Worm (Caenorhabditis elegans): ENCODE measurements around the gene Y76B12C.4.

Gene Y76B12C.4

ce11 chrIV:1972271-1972670 lies at the start of gene Y76B12C.4:
Gene Y76B12C.4 (minus strand): TSS chrIV:1972371.
- TF ChIP-seq Y55F3AM.14 (GFP tag; optimal IDR thresholded peaks at IDR 0.05) = no peak
- no peak for TF ChIP-seq aly-2 (tag; optimal IDR thresholded peaks at IDR 0.05)
- TF ChIP-seq blmp-1 (tag; optimal IDR thresholded peaks at IDR 0.05; ENCODE audit: insufficient read depth) = no peak
- no peak for TF ChIP-seq snpc-4 (tag; optimal IDR thresholded peaks at IDR 0.05)
- TF ChIP-seq elt-1 (tag; optimal IDR thresholded peaks at IDR 0.05) = no peak
- no peak for TF ChIP-seq lin-13 (GFP tag; optimal IDR thresholded peaks at IDR 0.05)
- TF ChIP-seq nhr-237 (tag; optimal IDR thresholded peaks at IDR 0.05) = no peak
- no peak for TF ChIP-seq lsy-2 (tag; optimal IDR thresholded peaks at IDR 0.05)
- no peak for TF ChIP-seq ztf-11 (tag; optimal IDR thresholded peaks at IDR 0.05)
- no peak for TF ChIP-seq F13H6.1 (tag; optimal IDR thresholded peaks at IDR 0.05)
- TF ChIP-seq mab-5 (tag; optimal IDR thresholded peaks at IDR 0.05) = no peak
- TF ChIP-seq lin-11 (tag; optimal IDR thresholded peaks at IDR 0.05) = no peak
- no peak for TF ChIP-seq nhr-6 (tag; optimal IDR thresholded peaks at IDR 0.05)

- TF ChIP-seq snpc-4 (tag; optimal IDR thresholded peaks at IDR 0.05) = no peak
- no peak for TF ChIP-seq nhr-6 (tag; optimal IDR thresholded peaks at IDR 0.05)
- no peak for TF ChIP-seq nhr-11 (tag; optimal IDR thresholded peaks at IDR 0.05)
- TF ChIP-seq ZK546.5 (tag; optimal IDR thresholded peaks at IDR 0.05) = no peak
- TF ChIP-seq ama-1 (optimal IDR thresholded peaks at IDR 0.05) = no peak
- no peak for TF ChIP-seq fos-1 (tag; optimal IDR thresholded peaks at IDR 0.05)
- TF ChIP-seq zag-1 (tag; optimal IDR thresholded peaks at IDR 0.05) = no peak
- TF ChIP-seq nhr-237 (tag; optimal IDR thresholded peaks at IDR 0.05) = no peak
- TF ChIP-seq egl-27 (tag; optimal IDR thresholded peaks at IDR 0.05) = no peak
- no peak for TF ChIP-seq lin-11 (tag; optimal IDR thresholded peaks at IDR 0.05)
- TF ChIP-seq ztf-1 (GFP tag; conservative IDR thresholded peaks at IDR 0.05) = no peak
- TF ChIP-seq ztf-11 (tag; optimal IDR thresholded peaks at IDR 0.05) = no peak
- no peak for TF ChIP-seq lin-39 (tag; optimal IDR thresholded peaks at IDR 0.05)
- no peak for TF ChIP-seq F13H6.1 (tag; optimal IDR thresholded peaks at IDR 0.05)
Measured at ce11 chrIV:2008920-2009319, 36.7 kb upstream of the Y76B12C.4 start.

- TF ChIP-seq fos-1 (tag; optimal IDR thresholded peaks at IDR 0.05) (no peak), nhr-25 (tag; optimal IDR thresholded peaks at IDR 0.05) (no peak), dmd-4 (tag; optimal IDR thresholded peaks at IDR 0.05) (no peak), nhr-237 (tag; optimal IDR thresholded peaks at IDR 0.05) (no peak), lin-11 (tag; optimal IDR thresholded peaks at IDR 0.05) (no peak), ztf-11 (tag; optimal IDR thresholded peaks at IDR 0.05) (no peak), nhr-23 (tag; optimal IDR thresholded peaks at IDR 0.05) (no peak), unc-39 (tag; optimal IDR thresholded peaks at IDR 0.05) (no peak), elt-1 (tag; optimal IDR thresholded peaks at IDR 0.05) (no peak), elt-3 (tag; optimal IDR thresholded peaks at IDR 0.05) (no peak), R02D3.7 (tag; optimal IDR thresholded peaks at IDR 0.05) (no peak), Y55F3AM.14 (GFP tag; optimal IDR thresholded peaks at IDR 0.05) (no peak), C34F6.9 (tag; optimal IDR thresholded peaks at IDR 0.05) (no peak), skn-1 (tag; optimal IDR thresholded peaks at IDR 0.05) (no peak), crh-2 (tag; optimal IDR thresholded peaks at IDR 0.05) (no peak), unc-62 (GFP tag; optimal IDR thresholded peaks at IDR 0.05) (no peak), nhr-11 (tag; optimal IDR thresholded peaks at IDR 0.05) (no peak)
Measured at ce11 chrIV:2002290-2002689, 30.1 kb upstream of the Y76B12C.4 start.

- TF ChIP-seq nhr-237 (tag; optimal IDR thresholded peaks at IDR 0.05) (no peak), ama-1 (optimal IDR thresholded peaks at IDR 0.05) (no peak), lin-39 (tag; optimal IDR thresholded peaks at IDR 0.05) (no peak), fos-1 (tag; optimal IDR thresholded peaks at IDR 0.05) (no peak), C34F6.9 (tag; optimal IDR thresholded peaks at IDR 0.05) (no peak), nhr-10 (tag; optimal IDR thresholded peaks at IDR 0.05) (no peak), elt-1 (tag; optimal IDR thresholded peaks at IDR 0.05) (no peak), elt-3 (tag; optimal IDR thresholded peaks at IDR 0.05) (no peak), nhr-129 (tag; optimal IDR thresholded peaks at IDR 0.05) (no peak), aly-2 (tag; optimal IDR thresholded peaks at IDR 0.05) (no peak), egl-27 (tag; optimal IDR thresholded peaks at IDR 0.05) (no peak), mbf-1 (tag; optimal IDR thresholded peaks at IDR 0.05) (no peak), nhr-21 (tag; optimal IDR thresholded peaks at IDR 0.05) (no peak), blmp-1 (tag; optimal IDR thresholded peaks at IDR 0.05; ENCODE audit: insufficient read depth) (no peak), ztf-1 (GFP tag; conservative IDR thresholded peaks at IDR 0.05) (no peak), skn-1 (tag; optimal IDR thresholded peaks at IDR 0.05) (no peak)
Measured at ce11 chrIV:1997762-1998161, 25.6 kb upstream of the Y76B12C.4 start.

DNA sequence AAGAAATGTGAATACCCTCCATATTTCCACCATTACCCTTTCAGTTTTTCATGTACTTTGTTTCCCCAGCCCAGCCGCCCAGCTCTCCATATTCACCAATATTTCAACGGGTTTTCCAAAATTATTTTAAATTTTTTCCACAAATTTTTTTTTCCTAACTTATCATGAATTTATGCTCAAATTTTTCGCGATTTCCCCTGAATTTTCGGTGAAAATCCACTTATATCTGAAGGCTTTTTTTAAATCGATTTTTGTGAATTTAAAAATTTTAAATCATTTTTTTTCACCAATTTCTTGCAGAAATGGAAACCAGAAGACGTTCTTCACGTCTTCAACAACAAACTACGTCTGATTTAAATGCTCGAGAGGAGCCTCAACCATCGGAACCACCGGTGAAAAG lies 20.6 kb upstream of the Y76B12C.4 start, which contains the start of gene xpc-1:
TSS of gene xpc-1 (plus strand) at position 301 of the 400 bp plus-strand sequence.
- no peak for TF ChIP-seq nhr-11 (tag; optimal IDR thresholded peaks at IDR 0.05)
- TF ChIP-seq nhr-12 (tag; optimal IDR thresholded peaks at IDR 0.05) = no peak
- no peak for TF ChIP-seq lin-13 (GFP tag; optimal IDR thresholded peaks at IDR 0.05)
- TF ChIP-seq lin-39 (tag; optimal IDR thresholded peaks at IDR 0.05) = no peak
- no peak for TF ChIP-seq ama-1 (optimal IDR thresholded peaks at IDR 0.05)
- TF ChIP-seq peb-1 (tag; optimal IDR thresholded peaks at IDR 0.05) = no peak
- no peak for TF ChIP-seq lsy-2 (tag; optimal IDR thresholded peaks at IDR 0.05)
- TF ChIP-seq R02D3.7 (tag; optimal IDR thresholded peaks at IDR 0.05) = no peak
- TF ChIP-seq unc-55 (GFP tag; optimal IDR thresholded peaks at IDR 0.05) = no peak
- TF ChIP-seq Y55F3AM.14 (GFP tag; optimal IDR thresholded peaks at IDR 0.05) = no peak
- TF ChIP-seq nhr-237 (tag; optimal IDR thresholded peaks at IDR 0.05) = no peak
- no peak for TF ChIP-seq dmd-4 (tag; optimal IDR thresholded peaks at IDR 0.05)
- TF ChIP-seq ztf-11 (tag; optimal IDR thresholded peaks at IDR 0.05) = no peak
- no peak for TF ChIP-seq snpc-4 (tag; optimal IDR thresholded peaks at IDR 0.05)
- no peak for TF ChIP-seq alr-1 (tag; optimal IDR thresholded peaks at IDR 0.05)
- TF ChIP-seq sma-9 (GFP tag; optimal IDR thresholded peaks at IDR 0.05) = no peak
- TF ChIP-seq sma-9 (tag; optimal IDR thresholded peaks at IDR 0.05) = no peak
- no peak for TF ChIP-seq lin-11 (tag; optimal IDR thresholded peaks at IDR 0.05)
- no peak for TF ChIP-seq skn-1 (tag; optimal IDR thresholded peaks at IDR 0.05)
- no peak for TF ChIP-seq sma-3 (GFP tag; optimal IDR thresholded peaks at IDR 0.05)
- TF ChIP-seq C34F6.9 (tag; optimal IDR thresholded peaks at IDR 0.05) = no peak

Measured in whole organism, L2 larva.